Fruit fly (Drosophila melanogaster) whole organism, pupa: ENCODE data around the gene CG13005.

Experiments used
- CG10348 ChIP-seq: fragments of 200-800 bp; sonication (Bioruptor generic); IDR thresholded peaks from 2 replicates; pipeline ENCODE4 v1.3.6; 2022; ENCODE audit warnings: missing biosample characterization, missing genetic modification characterization
- CG12605 ChIP-seq: fragments of 200-800 bp; sonication (Bioruptor generic); IDR thresholded peaks from 2 replicates; pipeline ENCODE4 v1.3.6; 2022; ENCODE audit warnings: missing biosample characterization, missing genetic modification characterization
- CG13204 ChIP-seq: fragments of 200-800 bp; sonication (Bioruptor generic); optimal IDR thresholded peaks from 2 replicates; lab custom pipeline; 2018; ENCODE audit warnings: missing biosample characterization, mild to moderate bottlenecking, missing genetic modification characterization, moderate library complexity
- CG14655 ChIP-seq: fragments of 200-800 bp; sonication (Bioruptor generic); optimal IDR thresholded peaks from 3 replicates; lab custom pipeline; 2017; ENCODE audit warnings: mild to moderate bottlenecking, missing biosample characterization, missing genetic modification reagents, missing genetic modification characterization
- CG15710 ChIP-seq: fragments of 200-800 bp; sonication (Bioruptor generic); optimal IDR thresholded peaks from 2 replicates; lab custom pipeline; 2018; ENCODE audit warnings: missing biosample characterization, mild to moderate bottlenecking, missing genetic modification characterization, moderate library complexity
- CG17806 ChIP-seq: fragments of 200-800 bp; sonication (Bioruptor generic); optimal IDR thresholded peaks from 2 replicates; lab custom pipeline; 2018; ENCODE audit warnings: missing biosample characterization, mild to moderate bottlenecking, missing genetic modification characterization, moderate library complexity
- CG32121 ChIP-seq: fragments of 200-800 bp; sonication (Bioruptor generic); IDR thresholded peaks from 2 replicates; pipeline ENCODE4 v1.3.6; 2022; ENCODE audit warnings: missing biosample characterization, missing genetic modification characterization
- CG34367 ChIP-seq: fragments of 200-800 bp; sonication (Bioruptor generic); optimal IDR thresholded peaks from 2 replicates; lab custom pipeline; 2018; ENCODE audit warnings: missing biosample characterization, mild to moderate bottlenecking, missing genetic modification characterization
- CG4496 ChIP-seq: fragments of 200-800 bp; sonication (Bioruptor generic); IDR thresholded peaks from 3 replicates; pipeline ENCODE4 v1.3.6; 2022; ENCODE audit warnings: missing biosample characterization, missing genetic modification characterization
- CG8159 ChIP-seq: fragments of 200-800 bp; sonication (Bioruptor generic); optimal IDR thresholded peaks from 3 replicates; lab custom pipeline; 2018; ENCODE audit warnings: missing biosample characterization, mild to moderate bottlenecking, missing genetic modification characterization, moderate library complexity
- CG8301 ChIP-seq: fragments of 200-800 bp; sonication (Bioruptor generic); optimal IDR thresholded peaks from 2 replicates; lab custom pipeline; 2018; ENCODE audit warnings: missing biosample characterization, mild to moderate bottlenecking, missing genetic modification characterization
- CG9948 ChIP-seq: fragments of 200-800 bp; sonication (Bioruptor generic); optimal IDR thresholded peaks from 2 replicates; lab custom pipeline; 2018; ENCODE audit warnings: missing biosample characterization, mild to moderate bottlenecking, missing genetic modification characterization, moderate library complexity
- D1 ChIP-seq: fragments of 200-800 bp; sonication (Bioruptor generic); optimal IDR thresholded peaks from 2 replicates; lab custom pipeline; 2018; ENCODE audit warnings: missing biosample characterization, mild to moderate bottlenecking, missing genetic modification characterization, moderate library complexity
- Ets98B ChIP-seq: fragments of 200-800 bp; sonication (Bioruptor generic); IDR thresholded peaks from 2 replicates; pipeline ENCODE4 v1.3.6; 2022; ENCODE audit warnings: missing biosample characterization, missing genetic modification characterization
- Pif1A ChIP-seq: fragments of 200-800 bp; sonication (Bioruptor generic); optimal IDR thresholded peaks from 3 replicates; lab custom pipeline; 2016; ENCODE audit warnings: missing biosample characterization, missing genetic modification characterization
- Pif1B ChIP-seq: fragments of 200-800 bp; sonication (Bioruptor generic); optimal IDR thresholded peaks from 3 replicates; lab custom pipeline; 2016; ENCODE audit warnings: missing biosample characterization, missing genetic modification characterization
- Snoo ChIP-seq: fragments of 200-800 bp; sonication (Bioruptor generic); optimal IDR thresholded peaks from 3 replicates; lab custom pipeline; 2017; ENCODE audit warnings: missing biosample characterization, mild to moderate bottlenecking, missing genetic modification characterization, inconsistent platforms
- fd96Ca ChIP-seq: fragments of 200-800 bp; sonication (Bioruptor generic); IDR thresholded peaks from 3 replicates; pipeline ENCODE4 v1.3.6; 2022; ENCODE audit warnings: missing biosample characterization, missing genetic modification characterization
- gl ChIP-seq: fragments of 200-800 bp; sonication (Bioruptor generic); optimal IDR thresholded peaks from 2 replicates; lab custom pipeline; 2018; ENCODE audit warnings: missing biosample characterization, mild to moderate bottlenecking, missing genetic modification characterization
- rn ChIP-seq: fragments of 200-800 bp; sonication (Bioruptor generic); IDR thresholded peaks from 2 replicates; pipeline ENCODE4 v1.3.6; 2022; ENCODE audit warnings: missing biosample characterization, missing genetic modification characterization

The CG13005 gene

dm6 chrX:16848978-16849377 is 45.5 kb downstream of the CG13005 start:
- TF ChIP-seq CG8159 (tag; lab: Kevin White, UChicago) (peak; percentile 9), CG9948 (tag; lab: Kevin White, UChicago) (no peak), Pif1A (GFP tag; lab: Kevin White, UChicago) (no peak), CG34367 (tag; lab: Kevin White, UChicago) (no peak), Pif1B (no peak), CG4496 (GFP tag; lab: Robert Waterston, UW) (peak; percentile 43; the same call in 2 of the 3 replicates), CG8301 (no peak), CG17806 (tag; lab: Kevin White, UChicago) (peak; percentile 4), D1 (tag; lab: Kevin White, UChicago) (no peak), Ets98B (GFP tag; lab: Robert Waterston, UW) (peak; percentile 19; the same call in 1 of the 2 replicates)

DNA sequence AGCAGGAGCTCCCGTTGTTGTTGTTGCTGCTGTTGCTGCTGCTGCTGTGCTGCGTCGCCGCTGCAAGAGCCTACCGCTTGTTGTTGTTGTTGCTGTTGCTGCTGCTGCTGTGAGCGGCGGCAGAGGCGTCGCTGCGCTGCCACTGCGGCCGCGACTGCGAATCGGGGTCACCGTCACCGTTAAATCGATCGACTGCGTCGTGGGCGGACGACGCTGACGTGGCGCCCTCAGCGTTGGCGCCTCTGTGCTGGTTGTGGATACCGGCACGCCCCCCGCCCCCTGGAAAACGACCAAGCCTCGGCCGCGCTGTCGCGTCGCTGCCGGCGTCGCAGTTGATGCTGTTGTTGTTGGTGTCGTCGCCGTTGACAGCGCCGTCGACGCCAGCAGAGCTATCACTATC is 46.1 kb downstream of the CG13005 start:
- TF ChIP-seq CG9948 (tag; lab: Kevin White, UChicago) (no peak), rn (GFP tag; lab: Robert Waterston, UW) (no peak), Pif1B (no peak), CG8301 (no peak), CG8159 (tag; lab: Kevin White, UChicago) (no peak), Pif1A (GFP tag; lab: Kevin White, UChicago) (no peak), Snoo (tag; lab: Kevin White, UChicago) (no peak), D1 (tag; lab: Kevin White, UChicago) (no peak), CG14655 (GFP tag; lab: Kevin White, UChicago) (no peak), gl (tag; lab: Kevin White, UChicago) (no peak), CG17806 (tag; lab: Kevin White, UChicago) (no peak), CG10348 (GFP tag; lab: Robert Waterston, UW) (no peak), CG32121 (GFP tag; lab: Robert Waterston, UW) (no peak), fd96Ca (GFP tag; lab: Robert Waterston, UW) (no peak), CG15710 (tag; lab: Kevin White, UChicago) (no peak), CG34367 (tag; lab: Kevin White, UChicago) (no peak), CG13204 (no peak), CG12605 (GFP tag; lab: Robert Waterston, UW) (no peak)

DNA sequence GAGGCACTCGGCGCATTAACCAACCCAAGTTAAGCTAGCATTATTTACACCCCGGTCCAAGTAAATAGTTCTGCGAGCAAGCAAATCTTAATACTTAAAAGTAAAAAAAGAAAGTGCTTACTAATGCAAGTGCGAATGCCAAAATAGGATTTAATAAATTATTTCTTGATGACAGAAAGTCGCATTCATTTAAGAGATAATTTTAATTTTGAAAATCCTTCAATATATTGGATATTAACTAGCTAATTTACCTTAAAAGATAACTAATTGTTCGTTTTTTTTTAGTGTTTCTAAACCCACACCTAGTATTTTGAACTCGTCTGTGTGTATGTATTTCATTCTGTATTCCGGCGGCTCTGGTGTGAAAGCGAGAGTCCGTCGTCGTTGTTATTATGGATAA is 51.3 kb downstream of the CG13005 start:
- TF ChIP-seq Pif1A (GFP tag; lab: Kevin White, UChicago) (peak; percentile 15), rn (GFP tag; lab: Robert Waterston, UW) (no peak), Pif1B (no peak), CG9948 (tag; lab: Kevin White, UChicago) (no peak), CG8301 (peak; percentile 26), CG14655 (GFP tag; lab: Kevin White, UChicago) (peak; percentile 23), CG32121 (GFP tag; lab: Robert Waterston, UW) (peak; percentile 69), Ets98B (GFP tag; lab: Robert Waterston, UW) (no peak), CG12605 (GFP tag; lab: Robert Waterston, UW) (peak; percentile 14; the same call in 1 of the 2 replicates)
